Worm (Caenorhabditis elegans) whole organism, L3 larva: ENCODE data around the gene unc-82.

Experiments
- egl-27 ChIP-seq: sonication (generic microtip); optimal IDR thresholded peaks from 4 replicates; lab custom pipeline; 2017; ENCODE audit warnings: missing biosample characterization, missing genetic modification reagents, missing genetic modification characterization
- nhr-237 ChIP-seq: fragments of 150-350 bp; optimal IDR thresholded peaks from 2 replicates; lab custom pipeline; 2014; ENCODE audit warnings: missing biosample characterization, missing genetic modification characterization
- pha-4 ChIP-seq: fragments of 150-350 bp; optimal IDR thresholded peaks from 2 replicates; lab custom pipeline; 2014; ENCODE audit warnings: missing biosample characterization, missing genetic modification reagents, missing genetic modification characterization
- skn-1 ChIP-seq: fragments of 150-350 bp; optimal IDR thresholded peaks from 2 replicates; lab custom pipeline; 2014; ENCODE audit warnings: missing biosample characterization, missing genetic modification characterization
- zag-1 ChIP-seq: fragments of 150-350 bp; optimal IDR thresholded peaks from 2 replicates; lab custom pipeline; 2014; ENCODE audit warnings: missing biosample characterization, missing genetic modification characterization
- ztf-4 ChIP-seq: fragments of 150-350 bp; optimal IDR thresholded peaks from 2 replicates; lab custom pipeline; 2014; ENCODE audit warnings: missing biosample characterization, missing genetic modification characterization

ce11 chrIV:7414163-7414562 lies 10.1 kb upstream of the unc-82 start:
- TF ChIP-seq ztf-4 (tag; lab: Kevin White, UChicago) (no peak), pha-4 (tag; lab: Kevin White, UChicago) (no peak), zag-1 (no peak), skn-1 (no peak), egl-27 (tag; lab: Kevin White, UChicago) (no peak), nhr-237 (tag; lab: Kevin White, UChicago) (no peak)
